Fruit fly (Drosophila melanogaster) whole organism, embryonic: Measurements from ENCODE around the gene TotZ.

ENCODE experiments used
- Asciz ChIP-seq: fragments of 200-800 bp; sonication (Bioruptor generic); optimal IDR thresholded peaks from 2 replicates; lab custom pipeline; 2017; ENCODE audit warnings: missing biosample characterization, mild to moderate bottlenecking, missing genetic modification characterization, missing genetic modification reagents
- B-H1 ChIP-seq: fragments of 200-800 bp; sonication (Bioruptor generic); IDR thresholded peaks from 3 replicates; pipeline ENCODE4 v1.3.6; 2022; ENCODE audit warnings: missing biosample characterization, missing genetic modification characterization
- CG10462 ChIP-seq: fragments of 200-800 bp; sonication (Bioruptor generic); optimal IDR thresholded peaks from 2 replicates; lab custom pipeline; 2016; ENCODE audit warnings: missing biosample characterization, missing genetic modification characterization
- CG11504 ChIP-seq: fragments of 200-800 bp; sonication (Bioruptor generic); optimal IDR thresholded peaks from 3 replicates; lab custom pipeline; 2019; ENCODE audit warnings: missing biosample characterization, mild to moderate bottlenecking, missing genetic modification characterization, moderate library complexity
- CG12769 ChIP-seq: fragments of 200-800 bp; sonication (Bioruptor generic); optimal IDR thresholded peaks from 2 replicates; lab custom pipeline; 2019; ENCODE audit warnings: missing biosample characterization, mild to moderate bottlenecking, missing genetic modification characterization, moderate library complexity
- CG13123 ChIP-seq: fragments of 200-800 bp; sonication (Bioruptor generic); optimal IDR thresholded peaks from 2 replicates; lab custom pipeline; 2016; ENCODE audit warnings: missing biosample characterization, missing genetic modification characterization
- CG1529 ChIP-seq: fragments of 200-800 bp; sonication (Bioruptor generic); optimal IDR thresholded peaks from 3 replicates; lab custom pipeline; 2018; ENCODE audit warnings: missing biosample characterization, missing genetic modification characterization
- CG16815 ChIP-seq: fragments of 200-800 bp; sonication (Bioruptor generic); optimal IDR thresholded peaks from 3 replicates; lab custom pipeline; 2017; ENCODE audit warnings: missing biosample characterization, mild to moderate bottlenecking, missing genetic modification characterization
- CG18599 ChIP-seq: fragments of 200-800 bp; sonication (Bioruptor generic); optimal IDR thresholded peaks from 3 replicates; lab custom pipeline; 2017; ENCODE audit warnings: missing biosample characterization, missing genetic modification characterization, mild to moderate bottlenecking, moderate library complexity, missing genetic modification reagents
- CG3407 ChIP-seq: fragments of 200-800 bp; sonication (Bioruptor generic); optimal IDR thresholded peaks from 2 replicates; lab custom pipeline; 2018; ENCODE audit warnings: missing biosample characterization, mild to moderate bottlenecking, missing genetic modification characterization
- CG4424 ChIP-seq: fragments of 200-800 bp; sonication (Bioruptor generic); optimal IDR thresholded peaks from 3 replicates; lab custom pipeline; 2016; ENCODE audit warnings: missing biosample characterization, missing genetic modification characterization
- CG5245 ChIP-seq: fragments of 200-800 bp; sonication (Bioruptor generic); optimal IDR thresholded peaks from 3 replicates; lab custom pipeline; 2016; ENCODE audit warnings: missing biosample characterization, missing genetic modification characterization
- CG6272 ChIP-seq: fragments of 200-800 bp; sonication (Bioruptor generic); IDR thresholded peaks from 2 replicates; pipeline ENCODE4 v1.3.6; 2022; ENCODE audit warnings: missing biosample characterization, missing genetic modification characterization
- CG6791 ChIP-seq: fragments of 200-800 bp; sonication (Bioruptor generic); IDR thresholded peaks from 3 replicates; pipeline ENCODE4 v1.3.6; 2022; ENCODE audit warnings: missing biosample characterization, missing genetic modification characterization; ENCODE audit not compliant: partially characterized antibody
- CG6813 ChIP-seq: fragments of 200-800 bp; sonication (Bioruptor generic); optimal IDR thresholded peaks from 2 replicates; lab custom pipeline; 2017; ENCODE audit warnings: missing biosample characterization, missing genetic modification characterization, mild to moderate bottlenecking, moderate library complexity, missing genetic modification reagents
- CG7745 ChIP-seq: fragments of 200-800 bp; sonication (Bioruptor generic); optimal IDR thresholded peaks from 2 replicates; lab custom pipeline; 2018; ENCODE audit warnings: missing biosample characterization, mild to moderate bottlenecking, missing genetic modification characterization, moderate library complexity
- CG8089 ChIP-seq: fragments of 200-800 bp; sonication (Bioruptor generic); optimal IDR thresholded peaks from 3 replicates; lab custom pipeline; 2016; ENCODE audit warnings: missing biosample characterization, missing genetic modification characterization
- CrebB ChIP-seq: fragments of 200-800 bp; sonication (Bioruptor generic); optimal IDR thresholded peaks from 3 replicates; lab custom pipeline; 2018; ENCODE audit warnings: missing biosample characterization, mild to moderate bottlenecking, missing genetic modification characterization
- Dref ChIP-seq: fragments of 200-800 bp; sonication (Bioruptor generic); IDR thresholded peaks from 2 replicates; pipeline ENCODE4 v1.3.6; 2022; ENCODE audit warnings: missing biosample characterization, missing genetic modification characterization
- Ets65A ChIP-seq: fragments of 200-800 bp; sonication (Bioruptor generic); peaks from one replicate; lab custom pipeline; 2016; ENCODE audit warnings: missing biosample characterization, missing genetic modification characterization
- HHEX ChIP-seq: fragments of 200-800 bp; sonication (Bioruptor generic); optimal IDR thresholded peaks from 3 replicates; lab custom pipeline; 2017; ENCODE audit warnings: missing biosample characterization, mild to moderate bottlenecking, missing genetic modification characterization, missing genetic modification reagents
- Hey ChIP-seq: fragments of 200-800 bp; sonication (Bioruptor generic); optimal IDR thresholded peaks from 3 replicates; lab custom pipeline; 2018; ENCODE audit warnings: missing biosample characterization, mild to moderate bottlenecking, missing genetic modification characterization
- Hsf ChIP-seq: fragments of 200-800 bp; sonication (Bioruptor generic); optimal IDR thresholded peaks from 3 replicates; lab custom pipeline; 2016; ENCODE audit warnings: missing biosample characterization, missing genetic modification characterization
- Jarid2 ChIP-seq: fragments of 200-800 bp; sonication (Bioruptor generic); optimal IDR thresholded peaks from 3 replicates; lab custom pipeline; 2017; ENCODE audit warnings: mild to moderate bottlenecking, missing biosample characterization, missing genetic modification reagents, missing genetic modification characterization
- Med ChIP-seq: fragments of 200-800 bp; sonication (Bioruptor generic); peaks from one replicate; lab custom pipeline; 2016; ENCODE audit warnings: missing biosample characterization, missing genetic modification characterization, mild to moderate bottlenecking, inconsistent platforms, moderate library complexity
- NC2α ChIP-seq: fragments of 200-800 bp; sonication (Bioruptor generic); optimal IDR thresholded peaks from 2 replicates; lab custom pipeline; 2016; ENCODE audit warnings: missing biosample characterization, missing genetic modification characterization
- NFAT ChIP-seq: fragments of 200-800 bp; sonication (Bioruptor generic); IDR thresholded peaks from 2 replicates; pipeline ENCODE4 v1.3.6; 2022; ENCODE audit warnings: missing biosample characterization, missing genetic modification characterization
- Neu2 ChIP-seq: fragments of 200-800 bp; sonication (Bioruptor generic); optimal IDR thresholded peaks from 3 replicates; lab custom pipeline; 2016; ENCODE audit warnings: missing biosample characterization, missing genetic modification characterization, borderline replicate concordance
- Poxn ChIP-seq: fragments of 200-800 bp; sonication (Bioruptor generic); IDR thresholded peaks from 2 replicates; pipeline ENCODE4 v1.3.6; 2022; ENCODE audit warnings: missing biosample characterization, missing genetic modification characterization
- Rfx ChIP-seq: fragments of 200-800 bp; sonication (Bioruptor generic); IDR thresholded peaks from 2 replicates; pipeline ENCODE4 v1.3.6; 2022; ENCODE audit warnings: missing biosample characterization, missing genetic modification characterization
- Xrp1 ChIP-seq: fragments of 200-800 bp; sonication (Bioruptor generic); IDR thresholded peaks from 2 replicates; pipeline ENCODE4 v1.3.6; 2022; ENCODE audit warnings: missing biosample characterization, missing genetic modification characterization
- ara ChIP-seq: fragments of 200-800 bp; sonication (Bioruptor generic); IDR thresholded peaks from 2 replicates; pipeline ENCODE4 v1.3.6; 2022; ENCODE audit warnings: missing biosample characterization, missing genetic modification characterization
- bigmax ChIP-seq: fragments of 200-800 bp; sonication (Bioruptor generic); optimal IDR thresholded peaks from 2 replicates; lab custom pipeline; 2018; ENCODE audit warnings: missing biosample characterization, mild to moderate bottlenecking, missing genetic modification characterization
- caup ChIP-seq: fragments of 200-800 bp; sonication (Bioruptor generic); optimal IDR thresholded peaks from 3 replicates; lab custom pipeline; 2017; ENCODE audit warnings: missing biosample characterization, mild to moderate bottlenecking, missing genetic modification characterization, moderate library complexity; ENCODE audit not compliant: severe bottlenecking
- corto ChIP-seq: fragments of 200-800 bp; sonication (Bioruptor generic); optimal IDR thresholded peaks from 2 replicates; lab custom pipeline; 2016; ENCODE audit warnings: missing biosample characterization, mild to moderate bottlenecking, missing genetic modification characterization, moderate library complexity
- dm ChIP-seq: fragments of 200-800 bp; sonication (Bioruptor generic); optimal IDR thresholded peaks from 3 replicates; lab custom pipeline; 2016; ENCODE audit warnings: missing biosample characterization, missing genetic modification characterization
- en ChIP-seq: fragments of 200-800 bp; sonication (Bioruptor generic); optimal IDR thresholded peaks from 2 replicates; lab custom pipeline; 2016; ENCODE audit warnings: missing biosample characterization, missing genetic modification characterization
- esg ChIP-seq: fragments of 200-800 bp; sonication (Bioruptor generic); conservative IDR thresholded peaks from 2 replicates; pipeline ENCODE4 v1.3.6; 2022; ENCODE audit warnings: missing biosample characterization, missing genetic modification characterization
- gce ChIP-seq: fragments of 200-800 bp; sonication (Bioruptor generic); IDR thresholded peaks from 3 replicates; pipeline ENCODE4 v1.3.6; 2022; ENCODE audit warnings: missing biosample characterization, missing genetic modification characterization
- hbn ChIP-seq: fragments of 200-800 bp; sonication (Bioruptor generic); IDR thresholded peaks from 2 replicates; pipeline ENCODE4 v1.3.6; 2022; ENCODE audit warnings: missing biosample characterization, missing genetic modification characterization; ENCODE audit not compliant: partially characterized antibody
- hkb ChIP-seq, 2 experiments: fragments of 200-800 bp in 1 of 2; fragments of >200 bp in 1 of 2; sonication (Bioruptor generic) in 1 of 2; IDR thresholded peaks in 1 of 2; optimal IDR thresholded peaks in 1 of 2; 2 replicates each; pipeline versions ENCODE4 v1.3.6 to Lab custom; 2017 to 2022; ENCODE audit warnings: missing biosample characterization in 1 of 2, missing genetic modification characterization in 1 of 2
- kay ChIP-seq: fragments of 200-800 bp; sonication (Bioruptor generic); optimal IDR thresholded peaks from 2 replicates; lab custom pipeline; 2016; ENCODE audit warnings: missing biosample characterization, missing genetic modification characterization
- knrl ChIP-seq: fragments of 200-800 bp; sonication (Bioruptor generic); IDR thresholded peaks from 3 replicates; pipeline ENCODE4 v1.3.6; 2022; ENCODE audit warnings: missing biosample characterization, missing genetic modification characterization; ENCODE audit not compliant: partially characterized antibody
- nmo ChIP-seq: fragments of 200-800 bp; sonication (Bioruptor generic); optimal IDR thresholded peaks from 2 replicates; lab custom pipeline; 2018; ENCODE audit warnings: missing biosample characterization, mild to moderate bottlenecking, missing genetic modification characterization, moderate library complexity
- scrt ChIP-seq: fragments of 200-800 bp; sonication (Bioruptor generic); optimal IDR thresholded peaks from 2 replicates; lab custom pipeline; 2018; ENCODE audit warnings: missing biosample characterization, mild to moderate bottlenecking, missing genetic modification characterization, moderate library complexity
- sens-2 ChIP-seq: fragments of 200-800 bp; sonication (Bioruptor generic); IDR thresholded peaks from 2 replicates; pipeline ENCODE4 v1.3.6; 2022; ENCODE audit warnings: missing biosample characterization, missing genetic modification characterization
- slou ChIP-seq: fragments of 200-800 bp; sonication (Bioruptor generic); optimal IDR thresholded peaks from 3 replicates; lab custom pipeline; 2016; ENCODE audit warnings: missing biosample characterization, missing genetic modification characterization
- sna ChIP-seq: fragments of 200-800 bp; sonication (Bioruptor generic); IDR thresholded peaks from 2 replicates; pipeline ENCODE4 v1.3.6; 2022; ENCODE audit warnings: missing biosample characterization, missing genetic modification characterization; ENCODE audit not compliant: partially characterized antibody
- sob ChIP-seq: fragments of 200-800 bp; sonication (Bioruptor generic); IDR thresholded peaks from 2 replicates; pipeline ENCODE4 v1.3.6; 2022; ENCODE audit warnings: missing biosample characterization, missing genetic modification characterization
- usp ChIP-seq: fragments of >200 bp; optimal IDR thresholded peaks from 2 replicates; lab custom pipeline; 2017; ENCODE audit warnings: missing biosample characterization, missing genetic modification characterization

TotZ gene

dm6 chr3R:20830153-20830695 lies 47.3 kb upstream of the TotZ start, which contains the start of gene Adss (continued):
- TF ChIP-seq Rfx (GFP tag; lab: Robert Waterston, UW) (peak; percentile 59), scrt (GFP tag; lab: Kevin White, UChicago) (no peak), NFAT (GFP tag; lab: Robert Waterston, UW) (peak; percentile 41; the same call in 1 of the 2 replicates), CG7745 (no peak), knrl (GFP tag; lab: Robert Waterston, UW) (peak; percentile 31; the same call in 1 of the 3 replicates), CG6791 (GFP tag; lab: Robert Waterston, UW) (peak; percentile 54; the same call in 2 of the 3 replicates), NC2α (GFP tag; lab: Kevin White, UChicago) (peak; percentile 33), slou (GFP tag; lab: Kevin White, UChicago) (no peak), CG4424 (GFP tag; lab: Kevin White, UChicago) (no peak), sob (GFP tag; lab: Robert Waterston, UW) (peak; percentile 56; the same call in 1 of the 2 replicates), B-H1 (GFP tag; lab: Robert Waterston, UW) (no peak; the same call in 2 of the 3 replicates), CG10462 (no peak), bigmax (GFP tag; lab: Kevin White, UChicago) (no peak), CG5245 (GFP tag; lab: Kevin White, UChicago) (no peak), CrebB (tag; lab: Kevin White, UChicago) (no peak), Hey (no peak), CG8089 (no peak), CG12769 (tag; lab: Kevin White, UChicago) (no peak), ara (GFP tag; lab: Robert Waterston, UW) (0 out of 2 replicates have a peak, but pooled peaks have one; percentile 41), CG18599 (GFP tag; lab: Kevin White, UChicago) (no peak), CG6813 (GFP tag; lab: Kevin White, UChicago) (no peak), Asciz (GFP tag; lab: Kevin White, UChicago) (no peak), Med (GFP tag; lab: Kevin White, UChicago) (peak; percentile 95), Dref (GFP tag; lab: Robert Waterston, UW) (no peak), usp (GFP tag; lab: Kevin White, UChicago) (no peak), esg (GFP tag; lab: Robert Waterston, UW) (no peak), HHEX (GFP tag; lab: Kevin White, UChicago) (no peak), Neu2 (no peak), en (GFP tag; lab: Kevin White, UChicago) (no peak), Ets65A (GFP tag; lab: Kevin White, UChicago) (no peak), Poxn (GFP tag; lab: Robert Waterston, UW) (no peak), CG3407 (GFP tag; lab: Kevin White, UChicago) (no peak), CG6272 (GFP tag; lab: Robert Waterston, UW) (0 out of 2 replicates have a peak, but pooled peaks have one; percentile 8), hkb (optimal IDR thresholded peaks at IDR 0.05; lab: Kevin White, UChicago) (no peak), hkb (GFP tag; IDR thresholded peaks at IDR 0.05; lab: Robert Waterston, UW) (peak; percentile 54), CG11504 (tag; lab: Kevin White, UChicago) (no peak), sens-2 (GFP tag; lab: Robert Waterston, UW) (no peak), nmo (GFP tag; lab: Kevin White, UChicago) (peak; percentile 29), CG13123 (no peak), CG1529 (GFP tag; lab: Kevin White, UChicago) (no peak), Xrp1 (GFP tag; lab: Robert Waterston, UW) (no peak), dm (GFP tag; lab: Kevin White, UChicago) (peak; percentile 75), sna (peak; percentile 34; the same call in 1 of the 2 replicates), gce (GFP tag; lab: Robert Waterston, UW) (no peak), Jarid2 (GFP tag; lab: Kevin White, UChicago) (peak; percentile 82), hbn (GFP tag; lab: Robert Waterston, UW) (no peak), Hsf (GFP tag; lab: Kevin White, UChicago) (no peak), corto (GFP tag; lab: Kevin White, UChicago) (no peak), caup (GFP tag; lab: Kevin White, UChicago) (peak; percentile 46), CG16815 (GFP tag; lab: Kevin White, UChicago) (no peak), kay (GFP tag; lab: Kevin White, UChicago) (no peak)
